Fruit fly (Drosophila melanogaster) whole organism, embryonic: ENCODE results near the gene Patsas.

Experiments
- Adf1 ChIP-seq: fragments of 200-800 bp; sonication (Bioruptor generic); IDR thresholded peaks from 2 replicates; pipeline ENCODE4 v1.3.6; 2022; ENCODE audit warnings: missing biosample characterization, missing genetic modification characterization
- Atf6 ChIP-seq: fragments of 200-800 bp; sonication (Bioruptor generic); IDR thresholded peaks from 2 replicates; pipeline ENCODE4 v1.3.6; 2022; ENCODE audit warnings: missing biosample characterization, missing genetic modification characterization
- C15 ChIP-seq: fragments of 200-800 bp; sonication (Bioruptor generic); IDR thresholded peaks from 3 replicates; pipeline ENCODE4 v1.3.6; 2022; ENCODE audit warnings: missing biosample characterization, missing genetic modification characterization
- CG11560 ChIP-seq: fragments of 200-800 bp; sonication (Bioruptor generic); IDR thresholded peaks from 3 replicates; pipeline ENCODE4 v1.3.6; 2022; ENCODE audit warnings: missing biosample characterization, missing genetic modification characterization
- CG12391 ChIP-seq: fragments of 200-800 bp; sonication (Bioruptor generic); optimal IDR thresholded peaks from 3 replicates; lab custom pipeline; 2018; ENCODE audit warnings: missing biosample characterization, mild to moderate bottlenecking, missing genetic modification characterization, moderate library complexity
- CG13287 ChIP-seq: fragments of 200-800 bp; sonication (Bioruptor generic); IDR thresholded peaks from 2 replicates; pipeline ENCODE4 v1.3.6; 2022; ENCODE audit warnings: missing biosample characterization, missing genetic modification characterization; ENCODE audit not compliant: partially characterized antibody
- CG13424 ChIP-seq: fragments of 200-800 bp; sonication (Bioruptor generic); optimal IDR thresholded peaks from 2 replicates; lab custom pipeline; 2019; ENCODE audit warnings: missing biosample characterization, mild to moderate bottlenecking, missing genetic modification characterization, moderate library complexity
- CG15479 ChIP-seq: fragments of 200-800 bp; sonication (Bioruptor generic); optimal IDR thresholded peaks from 3 replicates; lab custom pipeline; 2019; ENCODE audit warnings: missing biosample characterization, mild to moderate bottlenecking, missing genetic modification characterization, moderate library complexity
- CG16779 ChIP-seq: fragments of 200-800 bp; sonication (Bioruptor generic); IDR thresholded peaks from 2 replicates; pipeline ENCODE4 v1.3.6; 2022; ENCODE audit warnings: missing biosample characterization, missing genetic modification characterization
- CG2202 ChIP-seq: fragments of 200-800 bp; sonication (Bioruptor generic); optimal IDR thresholded peaks from 2 replicates; lab custom pipeline; 2018; ENCODE audit warnings: missing biosample characterization, mild to moderate bottlenecking, missing genetic modification characterization
- CG3995 ChIP-seq: fragments of 200-800 bp; sonication (Bioruptor generic); optimal IDR thresholded peaks from 3 replicates; lab custom pipeline; 2016; ENCODE audit warnings: missing biosample characterization, missing genetic modification characterization
- CG42726 ChIP-seq: fragments of 200-800 bp; sonication (Bioruptor generic); IDR thresholded peaks from 2 replicates; pipeline ENCODE4 v1.3.6; 2022; ENCODE audit warnings: missing biosample characterization, missing genetic modification characterization; ENCODE audit not compliant: partially characterized antibody
- CG4617 ChIP-seq: fragments of 200-800 bp; sonication (Bioruptor generic); optimal IDR thresholded peaks from 3 replicates; lab custom pipeline; 2016; ENCODE audit warnings: missing biosample characterization, missing genetic modification characterization, borderline replicate concordance
- CG5953 ChIP-seq: fragments of 200-800 bp; sonication (Bioruptor generic); IDR thresholded peaks from 2 replicates; pipeline ENCODE4 v1.3.6; 2022; ENCODE audit warnings: missing biosample characterization, missing genetic modification characterization
- CG6791 ChIP-seq: fragments of 200-800 bp; sonication (Bioruptor generic); IDR thresholded peaks from 3 replicates; pipeline ENCODE4 v1.3.6; 2022; ENCODE audit warnings: missing biosample characterization, missing genetic modification characterization; ENCODE audit not compliant: partially characterized antibody
- CG9797 ChIP-seq: fragments of 200-800 bp; sonication (Bioruptor generic); optimal IDR thresholded peaks from 3 replicates; lab custom pipeline; 2018; ENCODE audit warnings: missing biosample characterization, mild to moderate bottlenecking, missing genetic modification characterization
- CG9817 ChIP-seq: fragments of 200-800 bp; sonication (Bioruptor generic); optimal IDR thresholded peaks from 2 replicates; lab custom pipeline; 2018; ENCODE audit warnings: missing biosample characterization, mild to moderate bottlenecking, missing genetic modification characterization, moderate library complexity
- CG9932 ChIP-seq: fragments of 200-800 bp; sonication (Bioruptor generic); IDR thresholded peaks from 2 replicates; pipeline ENCODE4 v1.3.6; 2022; ENCODE audit warnings: missing biosample characterization, missing genetic modification characterization
- Hmr ChIP-seq: fragments of 200-800 bp; sonication (Bioruptor generic); optimal IDR thresholded peaks from 3 replicates; lab custom pipeline; 2017; ENCODE audit warnings: mild to moderate bottlenecking, missing biosample characterization, missing genetic modification reagents, missing genetic modification characterization
- MESR4 ChIP-seq: fragments of 200-800 bp; sonication (Bioruptor generic); optimal IDR thresholded peaks from 2 replicates; lab custom pipeline; 2018; ENCODE audit warnings: missing biosample characterization, mild to moderate bottlenecking, missing genetic modification characterization, moderate library complexity
- Max ChIP-seq: fragments of 200-800 bp; sonication (Bioruptor generic); optimal IDR thresholded peaks from 2 replicates; lab custom pipeline; 2016; ENCODE audit warnings: missing biosample characterization, mild to moderate bottlenecking, missing genetic modification characterization
- Med ChIP-seq: fragments of 200-800 bp; sonication (Bioruptor generic); peaks from one replicate; lab custom pipeline; 2016; ENCODE audit warnings: missing biosample characterization, missing genetic modification characterization, mild to moderate bottlenecking, inconsistent platforms, moderate library complexity
- Ravus ChIP-seq: fragments of 200-800 bp; sonication (Bioruptor generic); IDR thresholded peaks from 2 replicates; pipeline ENCODE4 v1.3.6; 2022; ENCODE audit warnings: missing biosample characterization, missing genetic modification characterization
- Vsx1 ChIP-seq: fragments of 200-800 bp; sonication (Bioruptor generic); optimal IDR thresholded peaks from 2 replicates; lab custom pipeline; 2017; ENCODE audit warnings: missing biosample characterization, mild to moderate bottlenecking, missing genetic modification characterization, missing genetic modification reagents
- ab ChIP-seq: fragments of 200-800 bp; sonication (Bioruptor generic); optimal IDR thresholded peaks from 2 replicates; lab custom pipeline; 2016; ENCODE audit warnings: missing biosample characterization, missing genetic modification characterization
- bcd ChIP-seq: fragments of 200-800 bp; sonication (Bioruptor generic); optimal IDR thresholded peaks from 2 replicates; lab custom pipeline; 2017; ENCODE audit warnings: missing biosample characterization, mild to moderate bottlenecking, missing genetic modification characterization
- chinmo ChIP-seq: fragments of 200-800 bp; sonication (Bioruptor generic); IDR thresholded peaks from 4 replicates; pipeline ENCODE4 v1.3.6; 2022; ENCODE audit warnings: missing biosample characterization, missing genetic modification characterization; ENCODE audit not compliant: partially characterized antibody
- corto ChIP-seq: fragments of 200-800 bp; sonication (Bioruptor generic); optimal IDR thresholded peaks from 2 replicates; lab custom pipeline; 2016; ENCODE audit warnings: missing biosample characterization, mild to moderate bottlenecking, missing genetic modification characterization, moderate library complexity
- dan ChIP-seq: fragments of 200-800 bp; sonication (Bioruptor generic); IDR thresholded peaks from 2 replicates; pipeline ENCODE4 v1.3.6; 2022; ENCODE audit warnings: missing biosample characterization, missing genetic modification characterization
- dati ChIP-seq: fragments of 200-800 bp; sonication (Bioruptor generic); IDR thresholded peaks from 2 replicates; pipeline ENCODE4 v1.3.6; 2022; ENCODE audit warnings: missing biosample characterization, missing genetic modification characterization
- emc ChIP-seq: fragments of 200-800 bp; sonication (Bioruptor generic); optimal IDR thresholded peaks from 2 replicates; lab custom pipeline; 2016; ENCODE audit warnings: missing biosample characterization, missing genetic modification characterization
- ewg ChIP-seq: fragments of 200-800 bp; sonication (Bioruptor generic); optimal IDR thresholded peaks from 3 replicates; lab custom pipeline; 2017; ENCODE audit warnings: mild to moderate bottlenecking, missing biosample characterization, missing genetic modification reagents, missing genetic modification characterization
- eyg ChIP-seq: fragments of 200-800 bp; sonication (Bioruptor generic); optimal IDR thresholded peaks from 3 replicates; lab custom pipeline; 2016; ENCODE audit warnings: missing biosample characterization, missing genetic modification characterization
- fd102C ChIP-seq: fragments of 200-800 bp; sonication (Bioruptor generic); optimal IDR thresholded peaks from 2 replicates; lab custom pipeline; 2018; ENCODE audit warnings: missing biosample characterization, mild to moderate bottlenecking, missing genetic modification characterization, moderate library complexity
- fd96Cb ChIP-seq: fragments of 200-800 bp; sonication (Bioruptor generic); optimal IDR thresholded peaks from 2 replicates; lab custom pipeline; 2018; ENCODE audit warnings: missing biosample characterization, mild to moderate bottlenecking, missing genetic modification characterization, moderate library complexity
- ftz-f1 ChIP-seq: fragments of 200-800 bp; sonication (Bioruptor generic); optimal IDR thresholded peaks from 2 replicates; lab custom pipeline; 2016; ENCODE audit warnings: missing biosample characterization, missing genetic modification characterization
- gce ChIP-seq: fragments of 200-800 bp; sonication (Bioruptor generic); IDR thresholded peaks from 3 replicates; pipeline ENCODE4 v1.3.6; 2022; ENCODE audit warnings: missing biosample characterization, missing genetic modification characterization
- hkb ChIP-seq, 2 experiments: fragments of 200-800 bp in 1 of 2; fragments of >200 bp in 1 of 2; sonication (Bioruptor generic) in 1 of 2; IDR thresholded peaks in 1 of 2; optimal IDR thresholded peaks in 1 of 2; 2 replicates each; pipeline versions ENCODE4 v1.3.6 to Lab custom; 2017 to 2022; ENCODE audit warnings: missing biosample characterization in 1 of 2, missing genetic modification characterization in 1 of 2
- knrl ChIP-seq: fragments of 200-800 bp; sonication (Bioruptor generic); IDR thresholded peaks from 3 replicates; pipeline ENCODE4 v1.3.6; 2022; ENCODE audit warnings: missing biosample characterization, missing genetic modification characterization; ENCODE audit not compliant: partially characterized antibody
- otp ChIP-seq: fragments of 200-800 bp; sonication (Bioruptor generic); IDR thresholded peaks from 3 replicates; pipeline ENCODE4, ENCODE4 v1.3.6; 2022; ENCODE audit warnings: missing biosample characterization, missing genetic modification characterization
- phol ChIP-seq: fragments of 200-800 bp; sonication (Bioruptor generic); optimal IDR thresholded peaks from 3 replicates; lab custom pipeline; 2018; ENCODE audit warnings: missing biosample characterization, mild to moderate bottlenecking, missing genetic modification characterization, moderate library complexity
- prd ChIP-seq, 3 experiments: fragments of >200 bp in 2 of 3; fragments of 200-800 bp in 1 of 3; sonication (Bioruptor generic) in 1 of 3; optimal IDR thresholded peaks in 2 of 3; IDR thresholded peaks in 1 of 3; 2 replicates in 2 of 3; 3 replicates in 1 of 3; pipeline versions ENCODE4 v1.3.6 to Lab custom; 2017 to 2022; ENCODE audit warnings: missing biosample characterization in 1 of 3, missing genetic modification characterization in 1 of 3
- slou ChIP-seq: fragments of 200-800 bp; sonication (Bioruptor generic); optimal IDR thresholded peaks from 3 replicates; lab custom pipeline; 2016; ENCODE audit warnings: missing biosample characterization, missing genetic modification characterization
- sr ChIP-seq: fragments of 200-800 bp; sonication (Bioruptor generic); IDR thresholded peaks from 3 replicates; pipeline ENCODE4 v1.3.6; 2022; ENCODE audit warnings: missing biosample characterization, missing genetic modification characterization
- ssp ChIP-seq: fragments of 200-800 bp; sonication (Bioruptor generic); IDR thresholded peaks from 2 replicates; pipeline ENCODE4 v1.3.6; 2022; ENCODE audit warnings: missing biosample characterization, missing genetic modification characterization
- tin ChIP-seq: fragments of 200-800 bp; sonication (Bioruptor generic); optimal IDR thresholded peaks from 3 replicates; lab custom pipeline; 2016; ENCODE audit warnings: missing biosample characterization, missing genetic modification characterization
- trh ChIP-seq: fragments of 200-800 bp; sonication (Bioruptor generic); optimal IDR thresholded peaks from 2 replicates; lab custom pipeline; 2016; ENCODE audit warnings: missing biosample characterization, missing genetic modification characterization
- twi ChIP-seq: fragments of 200-800 bp; optimal IDR thresholded peaks from 2 replicates; lab custom pipeline; 2019; ENCODE audit warnings: missing biosample characterization, mild to moderate bottlenecking, missing genetic modification characterization, moderate library complexity
- unc-4 ChIP-seq: fragments of 200-800 bp; sonication (Bioruptor generic); IDR thresholded peaks from 2 replicates; pipeline ENCODE4 v1.3.6; 2022; ENCODE audit warnings: missing biosample characterization, missing genetic modification characterization; ENCODE audit not compliant: partially characterized antibody
- zen ChIP-seq: fragments of 200-800 bp; sonication (Bioruptor generic); optimal IDR thresholded peaks from 3 replicates; lab custom pipeline; 2018; ENCODE audit warnings: missing biosample characterization, mild to moderate bottlenecking, missing genetic modification characterization, moderate library complexity

The Patsas gene

dm6 chr2L:12093652-12094051 is 9.4 kb downstream of the Patsas start (continued):
- peak; percentile 8; the same call in 1 of the 2 replicates for TF ChIP-seq CG42726 (GFP tag; lab: Robert Waterston, UW)
- TF ChIP-seq tin (GFP tag; lab: Kevin White, UChicago): no peak
- no peak for TF ChIP-seq corto (GFP tag; lab: Kevin White, UChicago)
- TF ChIP-seq ftz-f1 (GFP tag; lab: Kevin White, UChicago): peak; percentile 70
- TF ChIP-seq ab: no peak
- no peak for TF ChIP-seq fd96Cb (tag; lab: Kevin White, UChicago)
- TF ChIP-seq CG9797 (GFP tag; lab: Kevin White, UChicago): peak; percentile 98
- no peak for TF ChIP-seq CG16779 (GFP tag; lab: Robert Waterston, UW)
- no peak for TF ChIP-seq CG5953 (GFP tag; lab: Robert Waterston, UW)
- TF ChIP-seq knrl: peak; percentile 24; the same call in 1 of the 3 replicates
- no peak for TF ChIP-seq ewg (GFP tag; lab: Kevin White, UChicago)
- TF ChIP-seq MESR4 (GFP tag; lab: Kevin White, UChicago): peak; percentile 78
- no peak for TF ChIP-seq hkb (optimal IDR thresholded peaks at IDR 0.05; lab: Kevin White, UChicago)
- TF ChIP-seq hkb (GFP tag; IDR thresholded peaks at IDR 0.05; lab: Robert Waterston, UW): 0 out of 2 replicates have a peak, but pooled peaks have one; percentile 9
- no peak for TF ChIP-seq fd102C
- TF ChIP-seq CG13287 (GFP tag; lab: Robert Waterston, UW): peak; percentile 46; the same call in 1 of the 2 replicates
- TF ChIP-seq CG9817 (tag; lab: Kevin White, UChicago): no peak
- TF ChIP-seq eyg (GFP tag; lab: Kevin White, UChicago): no peak
- TF ChIP-seq unc-4 (GFP tag; lab: Robert Waterston, UW): no peak
- TF ChIP-seq trh (GFP tag; lab: Kevin White, UChicago): no peak
- TF ChIP-seq phol (tag; lab: Kevin White, UChicago): peak; percentile 42
- no peak for TF ChIP-seq chinmo
- TF ChIP-seq ssp (GFP tag; lab: Robert Waterston, UW): peak; percentile 43
- TF ChIP-seq gce (GFP tag; lab: Robert Waterston, UW): no peak
- no peak for TF ChIP-seq Adf1
- no peak for TF ChIP-seq CG13424
- no peak for TF ChIP-seq Ravus
- TF ChIP-seq CG12391 (tag; lab: Kevin White, UChicago): peak; percentile 12
- TF ChIP-seq CG4617 (GFP tag; lab: Kevin White, UChicago): peak; percentile 87
- TF ChIP-seq emc (GFP tag; lab: Kevin White, UChicago): no peak
- no peak for TF ChIP-seq dan (GFP tag; lab: Robert Waterston, UW)

- TF ChIP-seq CG2202 (no peak), bcd (no peak), Max (no peak), CG3995 (GFP tag; lab: Kevin White, UChicago) (no peak), CG6791 (0 out of 3 replicates have a peak, but pooled peaks have one; percentile 39), prd (optimal IDR thresholded peaks at IDR 0.05; lab: Kevin White, UChicago) (no peak), prd (GFP tag; IDR thresholded peaks at IDR 0.05; lab: Robert Waterston, UW) (peak; percentile 84), twi (tag; lab: Kevin White, UChicago) (peak; percentile 74), slou (GFP tag; lab: Kevin White, UChicago) (no peak), CG9932 (no peak), dati (GFP tag; lab: Robert Waterston, UW) (no peak), Atf6 (GFP tag; lab: Robert Waterston, UW) (no peak), CG11560 (tag; lab: Robert Waterston, UW) (peak; percentile 22; the same call in 1 of the 3 replicates), C15 (no peak), CG15479 (GFP tag; lab: Kevin White, UChicago) (peak; percentile 65), zen (tag; lab: Kevin White, UChicago) (peak; percentile 62), Vsx1 (GFP tag; lab: Kevin White, UChicago) (no peak), otp (no peak), sr (GFP tag; lab: Robert Waterston, UW) (no peak), Hmr (GFP tag; lab: Kevin White, UChicago) (no peak), Med (GFP tag; lab: Kevin White, UChicago) (peak; percentile 6)
Observed at dm6 chr2L:12092719-12093118, 10.4 kb downstream of the Patsas start.
